Worm (Caenorhabditis elegans) whole organism, L2 larva: ENCODE data around the gene nhr-234.
A peak's percentile ranks its signal among the peaks of the same experiment; 100 is the strongest.

ENCODE experiments used
- C34F6.9 ChIP-seq: fragments of 150-350 bp; optimal IDR thresholded peaks from 2 replicates; lab custom pipeline; 2014; ENCODE audit warnings: missing biosample characterization, missing genetic modification characterization
- F13H6.1 ChIP-seq: sonication (generic microtip); optimal IDR thresholded peaks from 2 replicates; lab custom pipeline; 2016; ENCODE audit warnings: missing genetic modification characterization, missing compliant biosample characterization
- R02D3.7 ChIP-seq: fragments of 150-350 bp; optimal IDR thresholded peaks from 2 replicates; lab custom pipeline; 2014; ENCODE audit warnings: missing biosample characterization, missing genetic modification characterization
- Y55F3AM.14 ChIP-seq: fragments of 200-800 bp; sonication (Bioruptor generic); optimal IDR thresholded peaks from 2 replicates; lab custom pipeline; 2018; ENCODE audit warnings: mild to moderate bottlenecking, missing genetic modification characterization, missing compliant biosample characterization
- ZK546.5 ChIP-seq: sonication (generic microtip); optimal IDR thresholded peaks from 2 replicates; lab custom pipeline; 2017; ENCODE audit warnings: missing biosample characterization, missing genetic modification characterization
- alr-1 ChIP-seq: fragments of 150-350 bp; optimal IDR thresholded peaks from 2 replicates; lab custom pipeline; 2014; ENCODE audit warnings: missing biosample characterization, missing genetic modification characterization
- aly-2 ChIP-seq: fragments of 150-350 bp; optimal IDR thresholded peaks from 2 replicates; lab custom pipeline; 2014; ENCODE audit warnings: missing biosample characterization, missing genetic modification characterization
- ama-1 ChIP-seq: fragments of 150-350 bp; optimal IDR thresholded peaks from 2 replicates; lab custom pipeline; 2018; ENCODE audit warnings: inconsistent platforms
- blmp-1 ChIP-seq: sonication (generic microtip); optimal IDR thresholded peaks from 2 replicates; lab custom pipeline; 2017; ENCODE audit warnings: missing genetic modification characterization, mild to moderate bottlenecking, missing compliant biosample characterization, antibody characterized with exemption, moderate library complexity; ENCODE audit not compliant: insufficient read depth
- ceh-82 ChIP-seq: fragments of 150-350 bp; optimal IDR thresholded peaks from 2 replicates; lab custom pipeline; 2014; ENCODE audit warnings: missing biosample characterization, missing genetic modification characterization
- egl-27 ChIP-seq: sonication (generic microtip); optimal IDR thresholded peaks from 3 replicates; lab custom pipeline; 2017; ENCODE audit warnings: missing biosample characterization, missing genetic modification reagents, missing genetic modification characterization
- elt-3 ChIP-seq: sonication (generic microtip); optimal IDR thresholded peaks from 2 replicates; lab custom pipeline; 2017; ENCODE audit warnings: missing biosample characterization, missing genetic modification characterization
- fos-1 ChIP-seq: fragments of 150-350 bp; optimal IDR thresholded peaks from 2 replicates; lab custom pipeline; 2014; ENCODE audit warnings: missing biosample characterization, missing genetic modification characterization
- lin-11 ChIP-seq: fragments of 150-350 bp; sonication (generic microtip); optimal IDR thresholded peaks from 2 replicates; lab custom pipeline; 2014; ENCODE audit warnings: missing biosample characterization, missing genetic modification characterization, inconsistent platforms, mixed read lengths
- lin-13 ChIP-seq: fragments of 150-350 bp; optimal IDR thresholded peaks from 2 replicates; lab custom pipeline; 2014; ENCODE audit warnings: missing biosample characterization, missing genetic modification reagents, missing genetic modification characterization
- lsy-2 ChIP-seq, 2 experiments: fragments of 150-350 bp in 1 of 2; sonication (generic microtip) in 1 of 2; optimal IDR thresholded peaks; 2 replicates each; lab custom pipeline; 2014 to 2017; ENCODE audit warnings: missing biosample characterization in 2 of 2, missing genetic modification characterization in 2 of 2
- mab-5 ChIP-seq: fragments of 150-350 bp; optimal IDR thresholded peaks from 2 replicates; lab custom pipeline; 2014; ENCODE audit warnings: missing biosample characterization, missing genetic modification characterization
- mbf-1 ChIP-seq: sonication (generic microtip); optimal IDR thresholded peaks from 2 replicates; lab custom pipeline; 2017; ENCODE audit warnings: missing biosample characterization, missing genetic modification characterization
- mdl-1 ChIP-seq, 2 experiments: fragments of 150-350 bp in 1 of 2; sonication (generic microtip) in 1 of 2; optimal IDR thresholded peaks; 2 replicates each; lab custom pipeline; 2017; ENCODE audit warnings: missing biosample characterization in 2 of 2, missing genetic modification characterization in 2 of 2
- nhr-10 ChIP-seq: sonication (generic microtip); optimal IDR thresholded peaks from 2 replicates; lab custom pipeline; 2017; ENCODE audit warnings: missing biosample characterization, missing genetic modification characterization
- nhr-12 ChIP-seq: fragments of 150-350 bp; optimal IDR thresholded peaks from 2 replicates; lab custom pipeline; 2014; ENCODE audit warnings: missing biosample characterization, missing genetic modification characterization
- nhr-129 ChIP-seq: fragments of 150-350 bp; optimal IDR thresholded peaks from 2 replicates; lab custom pipeline; 2014; ENCODE audit warnings: missing biosample characterization, missing genetic modification characterization
- nhr-21 ChIP-seq: fragments of 150-350 bp; optimal IDR thresholded peaks from 2 replicates; lab custom pipeline; 2014; ENCODE audit warnings: missing biosample characterization, missing genetic modification characterization
- nhr-23 ChIP-seq: fragments of 150-350 bp; optimal IDR thresholded peaks from 2 replicates; lab custom pipeline; 2014; ENCODE audit warnings: missing biosample characterization, missing genetic modification reagents, missing genetic modification characterization
- nhr-237 ChIP-seq: fragments of 150-350 bp; optimal IDR thresholded peaks from 2 replicates; lab custom pipeline; 2014; ENCODE audit warnings: missing biosample characterization, missing genetic modification characterization
- nhr-25 ChIP-seq: fragments of 150-350 bp; sonication (generic microtip); optimal IDR thresholded peaks from 3 replicates; lab custom pipeline; 2014; ENCODE audit warnings: missing biosample characterization, missing genetic modification characterization
- nhr-6 ChIP-seq: fragments of 150-350 bp; optimal IDR thresholded peaks from 2 replicates; lab custom pipeline; 2014; ENCODE audit warnings: missing biosample characterization, missing genetic modification characterization
- peb-1 ChIP-seq: fragments of 150-350 bp; optimal IDR thresholded peaks from 2 replicates; lab custom pipeline; 2014; ENCODE audit warnings: missing biosample characterization, missing genetic modification characterization
- sem-4 ChIP-seq: fragments of 150-350 bp; optimal IDR thresholded peaks from 2 replicates; lab custom pipeline; 2014; ENCODE audit warnings: missing biosample characterization, missing genetic modification reagents, missing genetic modification characterization
- skn-1 ChIP-seq: sonication (generic microtip); optimal IDR thresholded peaks from 2 replicates; lab custom pipeline; 2017; ENCODE audit warnings: missing biosample characterization, missing genetic modification characterization
- sma-9 ChIP-seq, 2 experiments: fragments of 150-350 bp in 1 of 2; sonication (generic microtip) in 1 of 2; optimal IDR thresholded peaks; 2 replicates each; lab custom pipeline; 2014 to 2016; ENCODE audit warnings: missing genetic modification characterization in 2 of 2, mild to moderate bottlenecking in 1 of 2, missing biosample characterization in 1 of 2, missing compliant biosample characterization in 1 of 2, missing genetic modification reagents in 1 of 2, moderate library complexity in 1 of 2
- snpc-4 ChIP-seq: fragments of 150-350 bp; optimal IDR thresholded peaks from 2 replicates; lab custom pipeline; 2014; ENCODE audit warnings: missing biosample characterization, missing genetic modification characterization
- unc-55 ChIP-seq: fragments of 150-350 bp; sonication (generic microtip); optimal IDR thresholded peaks from 3 replicates; lab custom pipeline; 2014; ENCODE audit warnings: missing biosample characterization, missing genetic modification reagents, missing genetic modification characterization
- zag-1 ChIP-seq: fragments of 150-350 bp; optimal IDR thresholded peaks from 2 replicates; lab custom pipeline; 2014; ENCODE audit warnings: missing biosample characterization, missing genetic modification characterization
- ztf-1 ChIP-seq: fragments of 200-800 bp; sonication (Bioruptor generic); conservative IDR thresholded peaks from 2 replicates; pipeline ENCODE4 v1.3.6; 2022; ENCODE audit warnings: missing genetic modification characterization, missing compliant biosample characterization
- ztf-11 ChIP-seq: sonication (generic microtip); optimal IDR thresholded peaks from 2 replicates; lab custom pipeline; 2017; ENCODE audit warnings: missing biosample characterization, missing genetic modification characterization
- ztf-4 ChIP-seq: fragments of 150-350 bp; optimal IDR thresholded peaks from 2 replicates; lab custom pipeline; 2014; ENCODE audit warnings: missing biosample characterization, missing genetic modification characterization

Gene nhr-234

DNA sequence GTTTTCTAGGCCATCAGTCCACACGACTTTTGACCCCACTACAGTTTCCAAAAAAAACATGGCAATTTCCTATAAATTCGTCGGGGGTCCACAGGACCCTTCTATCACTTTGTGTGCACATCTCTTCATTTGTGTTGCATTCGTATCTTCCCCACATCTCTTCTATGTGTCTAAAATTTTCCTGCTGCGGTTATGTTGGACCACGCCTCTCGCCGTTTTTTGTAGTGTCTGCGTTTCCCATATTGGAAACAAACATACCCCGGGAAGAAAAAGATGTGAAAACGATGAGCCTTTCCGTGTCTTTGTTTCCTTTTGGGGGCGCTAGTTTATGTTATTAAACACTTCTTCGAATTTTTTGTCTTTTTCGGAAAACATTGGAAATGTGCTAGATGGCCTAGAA, 25.5 kb downstream of the nhr-234 start:
- TF ChIP-seq alr-1 (tag; lab: Kevin White, UChicago) (no peak), lsy-2 (tag; optimal IDR thresholded peaks at IDR 0.05; lab: Kevin White, UChicago) (peak in 1 of 2 experiments; percentile 43), lin-11 (no peak), snpc-4 (no peak), egl-27 (tag; lab: Kevin White, UChicago) (no peak), zag-1 (tag; lab: Kevin White, UChicago) (peak; percentile 47), sma-9 (GFP tag; optimal IDR thresholded peaks at IDR 0.05; lab: Kevin White, UChicago) (no peak), sma-9 (tag; optimal IDR thresholded peaks at IDR 0.05; lab: Kevin White, UChicago) (no peak), R02D3.7 (tag; lab: Kevin White, UChicago) (no peak), nhr-23 (no peak), ama-1 (lab: Kevin White, UChicago) (no peak), Y55F3AM.14 (GFP tag; lab: Kevin White, UChicago) (no peak), nhr-129 (tag; lab: Kevin White, UChicago) (no peak), lin-13 (GFP tag; lab: Kevin White, UChicago) (no peak), nhr-12 (no peak), ztf-4 (tag; lab: Kevin White, UChicago) (no peak), F13H6.1 (no peak), unc-55 (GFP tag; lab: Kevin White, UChicago) (peak; percentile 27), nhr-10 (tag; lab: Kevin White, UChicago) (no peak)
- TF ChIP-seq, all 48 proteins: peak for 3

DNA sequence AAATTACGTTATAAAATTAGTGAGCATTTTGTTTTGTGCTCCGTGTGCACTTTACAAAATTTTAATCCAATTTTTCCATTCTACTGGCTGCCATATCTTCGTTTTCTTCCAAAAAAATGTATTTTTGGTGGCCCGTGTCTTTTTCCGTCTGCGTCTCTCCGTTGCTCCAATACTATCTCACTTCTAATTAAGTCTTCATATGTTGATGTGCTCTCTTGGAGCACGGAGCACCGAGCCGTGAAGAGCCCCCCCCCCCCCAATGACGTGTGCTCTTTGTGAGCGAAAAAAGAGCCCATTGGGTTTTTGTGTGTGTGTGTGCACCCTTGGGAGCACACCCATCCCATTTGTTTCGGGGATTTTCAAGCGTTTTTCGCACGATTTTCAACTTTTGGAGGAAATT, 28.5 kb downstream of the nhr-234 start:
- TF ChIP-seq mdl-1 (tag; optimal IDR thresholded peaks at IDR 0.05; lab: Kevin White, UChicago) (no peak), nhr-6 (no peak), zag-1 (tag; lab: Kevin White, UChicago) (peak; percentile 35), nhr-21 (tag; lab: Kevin White, UChicago) (no peak), nhr-25 (tag; lab: Kevin White, UChicago) (no peak), sma-9 (GFP tag; optimal IDR thresholded peaks at IDR 0.05; lab: Kevin White, UChicago) (peak; percentile 30), sma-9 (tag; optimal IDR thresholded peaks at IDR 0.05; lab: Kevin White, UChicago) (no peak), ZK546.5 (tag; lab: Kevin White, UChicago) (no peak)

DNA sequence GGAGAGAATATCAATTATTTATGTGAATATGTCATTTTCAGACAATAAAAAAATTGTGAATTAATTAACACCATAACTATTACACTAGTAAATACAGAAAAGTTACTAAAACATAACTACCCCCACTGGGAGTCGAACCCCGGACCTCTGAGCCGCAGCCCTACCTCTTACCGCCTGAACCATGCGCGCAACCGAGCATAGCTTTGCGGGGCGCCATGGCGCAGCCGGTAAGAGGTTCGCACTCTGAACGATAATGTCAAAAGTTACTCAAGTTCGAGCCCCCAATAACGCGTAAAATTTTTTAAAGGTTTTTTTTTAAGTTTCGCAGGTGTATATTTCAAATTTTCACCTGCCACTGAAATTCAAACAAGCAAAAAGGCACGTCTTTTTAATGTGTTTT, 29.6 kb downstream of the nhr-234 start:
- TF ChIP-seq nhr-237 (tag; lab: Kevin White, UChicago) (no peak), ceh-82 (tag; lab: Kevin White, UChicago) (no peak), ztf-11 (no peak), sem-4 (tag; lab: Kevin White, UChicago) (no peak), ama-1 (lab: Kevin White, UChicago) (no peak), snpc-4 (no peak), elt-3 (tag; lab: Kevin White, UChicago) (no peak), ztf-1 (GFP tag; lab: Robert Waterston, UW) (no peak), lin-11 (no peak), aly-2 (tag; lab: Kevin White, UChicago) (no peak)

ce11 chrII:12668148-12668547, 31.7 kb downstream of the nhr-234 start:
- no peak for TF ChIP-seq unc-55 (GFP tag; lab: Kevin White, UChicago)

DNA sequence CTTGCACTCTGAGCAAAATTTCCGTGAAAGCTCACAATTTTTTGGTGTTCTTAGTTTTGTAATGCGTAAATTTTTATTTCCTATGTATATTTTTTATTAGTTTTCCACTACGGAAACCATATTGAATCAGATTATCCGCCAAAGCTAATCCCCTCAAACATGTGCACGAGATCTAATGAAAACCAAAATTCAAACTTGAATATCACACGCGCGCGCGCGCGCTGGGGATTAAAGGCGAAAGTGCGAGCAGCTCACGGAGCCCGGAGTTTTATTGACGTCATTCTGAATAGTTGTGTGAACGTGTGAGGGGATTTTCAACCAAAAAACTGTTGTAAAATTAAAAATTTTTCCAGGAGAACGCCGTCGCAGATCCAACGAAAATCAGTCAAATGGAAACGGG, 32.4 kb downstream of the nhr-234 start:
- TF ChIP-seq aly-2 (tag; lab: Kevin White, UChicago) (no peak), ztf-1 (GFP tag; lab: Robert Waterston, UW) (no peak), blmp-1 (tag; lab: Kevin White, UChicago) (no peak), lsy-2 (tag; optimal IDR thresholded peaks at IDR 0.05; lab: Kevin White, UChicago) (no peak), mbf-1 (tag; lab: Kevin White, UChicago) (no peak), F13H6.1 (no peak), mdl-1 (tag; optimal IDR thresholded peaks at IDR 0.05; lab: Kevin White, UChicago) (no peak), snpc-4 (no peak), fos-1 (tag; lab: Kevin White, UChicago) (no peak), unc-55 (GFP tag; lab: Kevin White, UChicago) (no peak), elt-3 (tag; lab: Kevin White, UChicago) (no peak), C34F6.9 (tag; lab: Kevin White, UChicago) (no peak), nhr-237 (tag; lab: Kevin White, UChicago) (no peak), peb-1 (tag; lab: Kevin White, UChicago) (no peak), R02D3.7 (tag; lab: Kevin White, UChicago) (no peak), skn-1 (tag; lab: Kevin White, UChicago) (no peak), nhr-129 (tag; lab: Kevin White, UChicago) (no peak), nhr-6 (no peak), mab-5 (tag; lab: Kevin White, UChicago) (no peak)
- TF ChIP-seq, all 48 proteins: peak for 0
